Fruit fly (Drosophila melanogaster): Measurements from ENCODE around the gene Snx27.

- TF ChIP-seq usp (GFP tag; optimal IDR thresholded peaks at IDR 0.05) (no peak), CG8478 (optimal IDR thresholded peaks at IDR 0.05) (no peak)
Observed at dm6 chrX:5690216-5690523, 47.7 kb downstream of the Snx27 start.
